Fruit fly (Drosophila melanogaster): ENCODE data around the gene JMJD4.

Gene JMJD4

dm6 chr2L:18115104-18115503 is 44.0 kb downstream of the JMJD4 start:
- no peak for TF ChIP-seq CG8478 (optimal IDR thresholded peaks at IDR 0.05)
- TF ChIP-seq CTCF (optimal IDR thresholded peaks at IDR 0.05): no peak

- TF ChIP-seq CG8478 (optimal IDR thresholded peaks at IDR 0.05): no peak
- TF ChIP-seq CTCF (optimal IDR thresholded peaks at IDR 0.05): no peak
These were observed 44.8 kb downstream of the JMJD4 start, which contains the start of gene CG15152 for dm6 chr2L:18114176-18114703. TSS of gene CG15152 (plus strand) at chr2L:18114547.

DNA sequence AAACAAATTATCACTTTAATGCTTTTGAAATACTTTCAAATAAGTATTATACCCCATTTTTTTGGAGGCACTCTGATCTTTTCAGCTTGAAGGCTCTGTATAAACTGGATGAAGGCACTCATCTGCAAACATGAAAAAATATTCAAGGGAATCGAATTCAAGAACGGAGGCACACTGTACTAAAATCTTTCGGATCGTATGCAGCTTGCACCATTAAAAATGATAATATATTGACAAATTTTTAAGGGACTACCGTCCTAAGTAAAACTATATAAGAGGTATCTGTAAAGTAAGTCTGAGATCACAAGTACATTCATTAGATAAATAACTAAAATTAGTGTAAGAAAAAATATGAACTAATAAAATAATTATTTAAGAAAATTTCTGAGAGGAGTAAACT is 46.0 kb downstream of the JMJD4 start, which contains the start of gene CG44476:
Gene CG44476 (minus strand): TSS at position 101 of the 400 bp plus-strand sequence.
- TF ChIP-seq CG8478 (optimal IDR thresholded peaks at IDR 0.05) (no peak), CTCF (optimal IDR thresholded peaks at IDR 0.05) (no peak)

- TF ChIP-seq CG8478 (optimal IDR thresholded peaks at IDR 0.05): no peak
- no peak for TF ChIP-seq CTCF (optimal IDR thresholded peaks at IDR 0.05)
These were observed 46.6 kb downstream of the JMJD4 start for dm6 chr2L:18112435-18112834.

All from S2 (cell line).